Fruit fly (Drosophila melanogaster) whole organism, embryonic: ENCODE data around the gene Tom.
A peak's percentile ranks its signal among the peaks of the same experiment; 100 is the strongest.

ENCODE experiments used
- Atf3 ChIP-seq: fragments of 200-800 bp; sonication (Bioruptor generic); optimal IDR thresholded peaks from 3 replicates; lab custom pipeline; 2016; ENCODE audit warnings: missing biosample characterization, missing genetic modification characterization
- CG10267 ChIP-seq: fragments of 200-800 bp; sonication (Bioruptor generic); optimal IDR thresholded peaks from 2 replicates; lab custom pipeline; 2018; ENCODE audit warnings: missing biosample characterization, mild to moderate bottlenecking, missing genetic modification characterization, moderate library complexity
- CG11093 ChIP-seq: fragments of 200-800 bp; sonication (Bioruptor generic); IDR thresholded peaks from 3 replicates; pipeline ENCODE4 v1.3.6; 2022; ENCODE audit warnings: missing biosample characterization, missing genetic modification characterization
- CG11504 ChIP-seq: fragments of 200-800 bp; sonication (Bioruptor generic); optimal IDR thresholded peaks from 3 replicates; lab custom pipeline; 2019; ENCODE audit warnings: missing biosample characterization, mild to moderate bottlenecking, missing genetic modification characterization, moderate library complexity
- CG12236 ChIP-seq: fragments of 200-800 bp; sonication (Bioruptor generic); optimal IDR thresholded peaks from 2 replicates; lab custom pipeline; 2016; ENCODE audit warnings: missing biosample characterization, missing genetic modification characterization
- CG12299 ChIP-seq: fragments of 200-800 bp; sonication (Bioruptor generic); optimal IDR thresholded peaks from 2 replicates; lab custom pipeline; 2018; ENCODE audit warnings: missing biosample characterization, mild to moderate bottlenecking, missing genetic modification characterization
- CG12744 ChIP-seq: fragments of 200-800 bp; sonication (Bioruptor generic); optimal IDR thresholded peaks from 2 replicates; lab custom pipeline; 2016; ENCODE audit warnings: missing biosample characterization, missing genetic modification characterization
- CG30020 ChIP-seq: fragments of 200-800 bp; optimal IDR thresholded peaks from 2 replicates; lab custom pipeline; 2019; ENCODE audit warnings: missing biosample characterization, mild to moderate bottlenecking, missing genetic modification characterization, moderate library complexity
- CG32767 ChIP-seq: fragments of 200-800 bp; sonication (Bioruptor generic); IDR thresholded peaks from 2 replicates; pipeline ENCODE4 v1.3.6; 2022; ENCODE audit warnings: missing biosample characterization, missing genetic modification characterization
- CG3726 ChIP-seq: fragments of 200-800 bp; sonication (Bioruptor generic); IDR thresholded peaks from 3 replicates; pipeline ENCODE4, ENCODE4 v1.3.6; 2022; ENCODE audit warnings: missing biosample characterization, missing genetic modification characterization
- CG4707 ChIP-seq: fragments of 200-800 bp; sonication (Bioruptor generic); optimal IDR thresholded peaks from 2 replicates; lab custom pipeline; 2018; ENCODE audit warnings: missing biosample characterization, mild to moderate bottlenecking, missing genetic modification characterization, moderate library complexity
- CG4730 ChIP-seq: fragments of 200-800 bp; sonication (Bioruptor generic); IDR thresholded peaks from 2 replicates; pipeline ENCODE4 v1.3.6; 2022; ENCODE audit warnings: missing biosample characterization, missing genetic modification characterization
- CG9215 ChIP-seq: fragments of 200-800 bp; sonication (Bioruptor generic); IDR thresholded peaks from 2 replicates; pipeline ENCODE4 v1.3.6; 2022; ENCODE audit warnings: missing biosample characterization, missing genetic modification characterization
- D19B ChIP-seq: fragments of 200-800 bp; sonication (Bioruptor generic); optimal IDR thresholded peaks from 2 replicates; lab custom pipeline; 2017; ENCODE audit warnings: missing biosample characterization, mild to moderate bottlenecking, missing genetic modification characterization
- Deaf1 ChIP-seq: fragments of 200-800 bp; optimal IDR thresholded peaks from 3 replicates; lab custom pipeline; 2019; ENCODE audit warnings: missing biosample characterization, mild to moderate bottlenecking, missing genetic modification characterization, moderate library complexity
- Dfd ChIP-seq, 2 experiments: fragments of >200 bp; optimal IDR thresholded peaks; 2 replicates each; lab custom pipeline; 2017; ENCODE audit warnings: missing biosample characterization in 2 of 2, missing genetic modification characterization in 2 of 2
- Fer1 ChIP-seq: fragments of 200-800 bp; sonication (Bioruptor generic); optimal IDR thresholded peaks from 2 replicates; lab custom pipeline; 2017; ENCODE audit warnings: missing biosample characterization, mild to moderate bottlenecking, missing genetic modification characterization
- HLHmδ ChIP-seq: fragments of 200-800 bp; sonication (Bioruptor generic); optimal IDR thresholded peaks from 2 replicates; lab custom pipeline; 2018; ENCODE audit warnings: missing biosample characterization, mild to moderate bottlenecking, missing genetic modification characterization, moderate library complexity
- HmgZ ChIP-seq: fragments of 200-800 bp; sonication (Bioruptor generic); optimal IDR thresholded peaks from 2 replicates; lab custom pipeline; 2018; ENCODE audit warnings: missing biosample characterization, mild to moderate bottlenecking, missing genetic modification characterization
- Hr3 ChIP-seq: fragments of 200-800 bp; sonication (Bioruptor generic); optimal IDR thresholded peaks from 3 replicates; lab custom pipeline; 2016; ENCODE audit warnings: missing biosample characterization, missing genetic modification characterization
- Lhr ChIP-seq: fragments of 200-800 bp; sonication (Bioruptor generic); optimal IDR thresholded peaks from 3 replicates; lab custom pipeline; 2017; ENCODE audit warnings: mild to moderate bottlenecking, missing biosample characterization, missing genetic modification reagents, missing genetic modification characterization
- NC2α ChIP-seq: fragments of 200-800 bp; sonication (Bioruptor generic); optimal IDR thresholded peaks from 2 replicates; lab custom pipeline; 2016; ENCODE audit warnings: missing biosample characterization, missing genetic modification characterization
- PHDP ChIP-seq: fragments of 200-800 bp; sonication (Bioruptor generic); optimal IDR thresholded peaks from 3 replicates; lab custom pipeline; 2018; ENCODE audit warnings: missing biosample characterization, mild to moderate bottlenecking, missing genetic modification characterization, moderate library complexity
- Pdp1 ChIP-seq, 2 experiments: fragments of 200-800 bp; sonication (Bioruptor generic); optimal IDR thresholded peaks; 3 replicates each; lab custom pipeline; 2016; ENCODE audit warnings: missing biosample characterization in 2 of 2, missing genetic modification characterization in 2 of 2, mild to moderate bottlenecking in 1 of 2, moderate library complexity in 1 of 2
- Scr ChIP-seq: fragments of 200-800 bp; sonication (Bioruptor generic); IDR thresholded peaks from 2 replicates; pipeline ENCODE4 v1.3.6; 2022; ENCODE audit warnings: missing biosample characterization, missing genetic modification characterization; ENCODE audit not compliant: partially characterized antibody
- Spps ChIP-seq: fragments of 200-800 bp; sonication (Bioruptor generic); optimal IDR thresholded peaks from 2 replicates; lab custom pipeline; 2018; ENCODE audit warnings: missing biosample characterization, mild to moderate bottlenecking, missing genetic modification characterization
- ato ChIP-seq: fragments of 200-800 bp; sonication (Bioruptor generic); IDR thresholded peaks from 2 replicates; pipeline ENCODE4 v1.3.6; 2022; ENCODE audit warnings: missing biosample characterization, missing genetic modification characterization; ENCODE audit not compliant: partially characterized antibody
- az2 ChIP-seq: fragments of 200-800 bp; sonication (Bioruptor generic); optimal IDR thresholded peaks from 3 replicates; lab custom pipeline; 2016; ENCODE audit warnings: missing biosample characterization, missing genetic modification characterization
- chn ChIP-seq: fragments of 200-800 bp; sonication (Bioruptor generic); optimal IDR thresholded peaks from 2 replicates; lab custom pipeline; 2016; ENCODE audit warnings: missing biosample characterization, missing genetic modification characterization
- croc ChIP-seq: fragments of 200-800 bp; sonication (Bioruptor generic); conservative IDR thresholded peaks from 3 replicates; pipeline ENCODE4 v1.3.6; 2022; ENCODE audit warnings: missing biosample characterization, missing genetic modification characterization
- crp ChIP-seq, 2 experiments: fragments of 200-800 bp; sonication (Bioruptor generic); optimal IDR thresholded peaks; 2 replicates in 1 of 2; 3 replicates in 1 of 2; lab custom pipeline; 2017; ENCODE audit warnings: missing biosample characterization in 2 of 2, missing genetic modification characterization in 2 of 2, mild to moderate bottlenecking in 1 of 2, moderate library complexity in 1 of 2
- dan ChIP-seq: fragments of 200-800 bp; sonication (Bioruptor generic); IDR thresholded peaks from 2 replicates; pipeline ENCODE4 v1.3.6; 2022; ENCODE audit warnings: missing biosample characterization, missing genetic modification characterization
- dmrt99B ChIP-seq: fragments of 200-800 bp; sonication (Bioruptor generic); optimal IDR thresholded peaks from 2 replicates; lab custom pipeline; 2018; ENCODE audit warnings: missing biosample characterization, mild to moderate bottlenecking, missing genetic modification characterization, moderate library complexity
- gem ChIP-seq: fragments of 200-800 bp; sonication (Bioruptor generic); optimal IDR thresholded peaks from 2 replicates; lab custom pipeline; 2019; ENCODE audit warnings: missing biosample characterization, mild to moderate bottlenecking, missing genetic modification characterization, moderate library complexity
- h ChIP-seq: fragments of >200 bp; optimal IDR thresholded peaks from 2 replicates; lab custom pipeline; 2017
- jigr1 ChIP-seq: fragments of 200-800 bp; sonication (Bioruptor generic); IDR thresholded peaks from 3 replicates; pipeline ENCODE4 v1.3.6; 2022; ENCODE audit warnings: missing biosample characterization, missing genetic modification characterization
- knrl ChIP-seq: fragments of 200-800 bp; sonication (Bioruptor generic); IDR thresholded peaks from 3 replicates; pipeline ENCODE4 v1.3.6; 2022; ENCODE audit warnings: missing biosample characterization, missing genetic modification characterization; ENCODE audit not compliant: partially characterized antibody
- lab ChIP-seq: fragments of 200-800 bp; sonication (Bioruptor generic); optimal IDR thresholded peaks from 3 replicates; lab custom pipeline; 2017; ENCODE audit warnings: missing biosample characterization, missing genetic modification characterization, mild to moderate bottlenecking, moderate library complexity, missing genetic modification reagents
- lola ChIP-seq, 3 experiments: fragments of >200 bp in 2 of 3; fragments of 200-800 bp in 1 of 3; sonication (Bioruptor generic) in 1 of 3; optimal IDR thresholded peaks; 2 replicates each; lab custom pipeline; 2017 to 2019; ENCODE audit warnings: missing biosample characterization in 3 of 3, missing genetic modification characterization in 3 of 3, mild to moderate bottlenecking in 1 of 3, moderate library complexity in 1 of 3
- lov ChIP-seq, 2 experiments: fragments of 200-800 bp in 1 of 2; fragments of >200 bp in 1 of 2; sonication (Bioruptor generic) in 1 of 2; IDR thresholded peaks in 1 of 2; optimal IDR thresholded peaks in 1 of 2; 2 replicates in 1 of 2; 3 replicates in 1 of 2; pipeline versions ENCODE4 v1.3.6 to Lab custom; 2017 to 2022; ENCODE audit warnings: missing biosample characterization in 1 of 2, missing genetic modification characterization in 1 of 2
- nerfin-1 ChIP-seq: fragments of 200-800 bp; sonication (Bioruptor generic); optimal IDR thresholded peaks from 3 replicates; lab custom pipeline; 2019; ENCODE audit warnings: missing biosample characterization, mild to moderate bottlenecking, missing genetic modification characterization, moderate library complexity
- org-1 ChIP-seq: fragments of 200-800 bp; sonication (Bioruptor generic); optimal IDR thresholded peaks from 2 replicates; lab custom pipeline; 2017; ENCODE audit warnings: missing biosample characterization, missing genetic modification characterization
- phol ChIP-seq: fragments of 200-800 bp; sonication (Bioruptor generic); optimal IDR thresholded peaks from 3 replicates; lab custom pipeline; 2018; ENCODE audit warnings: missing biosample characterization, mild to moderate bottlenecking, missing genetic modification characterization, moderate library complexity
- pros ChIP-seq: fragments of 200-800 bp; sonication (Bioruptor generic); optimal IDR thresholded peaks from 3 replicates; lab custom pipeline; 2019; ENCODE audit warnings: missing biosample characterization, mild to moderate bottlenecking, missing genetic modification characterization, moderate library complexity
- psq ChIP-seq: fragments of 200-800 bp; sonication (Bioruptor generic); optimal IDR thresholded peaks from 2 replicates; lab custom pipeline; 2017; ENCODE audit warnings: missing biosample characterization, missing genetic modification characterization
- rib ChIP-seq: fragments of 200-800 bp; sonication (Bioruptor generic); IDR thresholded peaks from 2 replicates; pipeline ENCODE4 v1.3.6; 2022; ENCODE audit warnings: missing biosample characterization, missing genetic modification characterization
- shn ChIP-seq: fragments of 200-800 bp; sonication (Bioruptor generic); optimal IDR thresholded peaks from 3 replicates; lab custom pipeline; 2016; ENCODE audit warnings: missing biosample characterization, missing genetic modification characterization
- sug ChIP-seq: fragments of 200-800 bp; optimal IDR thresholded peaks from 2 replicates; lab custom pipeline; 2019; ENCODE audit warnings: missing biosample characterization, mild to moderate bottlenecking, missing genetic modification characterization, moderate library complexity
- tap ChIP-seq: fragments of 200-800 bp; optimal IDR thresholded peaks from 3 replicates; lab custom pipeline; 2019; ENCODE audit warnings: missing biosample characterization, mild to moderate bottlenecking, missing genetic modification characterization, moderate library complexity
- tna ChIP-seq: fragments of 200-800 bp; sonication (Bioruptor generic); IDR thresholded peaks from 2 replicates; pipeline ENCODE4 v1.3.6; 2022; ENCODE audit warnings: missing biosample characterization, missing genetic modification characterization; ENCODE audit not compliant: partially characterized antibody
- zfh2 ChIP-seq: fragments of 200-800 bp; sonication (Bioruptor generic); optimal IDR thresholded peaks from 2 replicates; lab custom pipeline; 2016; ENCODE audit warnings: missing biosample characterization, missing genetic modification characterization

The Tom gene

dm6 chr3L:15006825-15007224, 37.7 kb downstream of the Tom start (continued):
- TF ChIP-seq phol (tag; lab: Kevin White, UChicago), result peak; percentile 15
- TF ChIP-seq rib (GFP tag; lab: Robert Waterston, UW), result no peak
- TF ChIP-seq Pdp1 (GFP tag; optimal IDR thresholded peaks at IDR 0.05; lab: Kevin White, UChicago), result peak in 1 of 2 experiments; percentile 11
- no peak for TF ChIP-seq sug (tag; lab: Kevin White, UChicago)
- no peak for TF ChIP-seq PHDP (tag; lab: Kevin White, UChicago)
- no peak for TF ChIP-seq Scr (GFP tag; lab: Robert Waterston, UW)
- no peak for TF ChIP-seq h (lab: Kevin White, UChicago)
- TF ChIP-seq nerfin-1 (tag; lab: Kevin White, UChicago), result no peak
- no peak for TF ChIP-seq Atf3 (GFP tag; lab: Kevin White, UChicago)
- no peak for TF ChIP-seq knrl (GFP tag; lab: Robert Waterston, UW)
- no peak for TF ChIP-seq CG3726
- TF ChIP-seq Spps (tag; lab: Kevin White, UChicago), result no peak
- TF ChIP-seq croc, result no peak; the same call in 2 of the 3 replicates
- TF ChIP-seq Fer1 (GFP tag; lab: Kevin White, UChicago), result no peak
- TF ChIP-seq shn (GFP tag; lab: Kevin White, UChicago), result no peak
- no peak for TF ChIP-seq CG4730 (GFP tag; lab: Robert Waterston, UW)
- no peak for TF ChIP-seq az2 (GFP tag; lab: Kevin White, UChicago)
- TF ChIP-seq lab, result no peak
- TF ChIP-seq D19B (GFP tag; lab: Kevin White, UChicago), result no peak
- TF ChIP-seq Hr3 (GFP tag; lab: Kevin White, UChicago), result no peak
- peak; percentile 18 for TF ChIP-seq dmrt99B (tag; lab: Kevin White, UChicago)
- TF ChIP-seq tna (GFP tag; lab: Robert Waterston, UW), result no peak
- no peak for TF ChIP-seq CG12236 (GFP tag; lab: Kevin White, UChicago)
- TF ChIP-seq lola (GFP tag; optimal IDR thresholded peaks at IDR 0.05; lab: Kevin White, UChicago), result no peak
- TF ChIP-seq NC2α (GFP tag; lab: Kevin White, UChicago), result no peak
- no peak for TF ChIP-seq psq (GFP tag; lab: Kevin White, UChicago)
- no peak for TF ChIP-seq crp (GFP tag; optimal IDR thresholded peaks at IDR 0.05; lab: Kevin White, UChicago)
- TF ChIP-seq dan (GFP tag; lab: Robert Waterston, UW), result no peak
- TF ChIP-seq HLHmδ (GFP tag; lab: Kevin White, UChicago), result no peak
- TF ChIP-seq Deaf1 (tag; lab: Kevin White, UChicago), result no peak
- TF ChIP-seq org-1 (GFP tag; lab: Kevin White, UChicago), result no peak
- no peak for TF ChIP-seq chn (GFP tag; lab: Kevin White, UChicago)
- TF ChIP-seq CG10267 (tag; lab: Kevin White, UChicago), result no peak
- no peak for TF ChIP-seq CG12299
- TF ChIP-seq CG11093, result no peak
- no peak for TF ChIP-seq HmgZ (tag; lab: Kevin White, UChicago)
- TF ChIP-seq CG32767 (GFP tag; lab: Robert Waterston, UW), result no peak
- no peak for TF ChIP-seq CG4707 (GFP tag; lab: Kevin White, UChicago)
- no peak for TF ChIP-seq CG30020 (tag; lab: Kevin White, UChicago)
- no peak for TF ChIP-seq ato
- no peak for TF ChIP-seq zfh2 (GFP tag; lab: Kevin White, UChicago)
- TF ChIP-seq gem (tag; lab: Kevin White, UChicago), result peak; percentile 65
- no peak for TF ChIP-seq tap (tag; lab: Kevin White, UChicago)
- TF ChIP-seq CG12744 (GFP tag; lab: Kevin White, UChicago), result no peak
- no peak for TF ChIP-seq lov (optimal IDR thresholded peaks at IDR 0.05; lab: Kevin White, UChicago)
- no peak for TF ChIP-seq lov (GFP tag; IDR thresholded peaks at IDR 0.05; lab: Robert Waterston, UW)
- TF ChIP-seq Lhr, result no peak
- no peak for TF ChIP-seq pros (GFP tag; lab: Kevin White, UChicago)
- TF ChIP-seq CG9215 (GFP tag; lab: Robert Waterston, UW), result no peak
- TF ChIP-seq CG11504 (tag; lab: Kevin White, UChicago), result peak; percentile 35
- no peak for TF ChIP-seq jigr1 (GFP tag; lab: Robert Waterston, UW)
- no peak for TF ChIP-seq Dfd (GFP tag; optimal IDR thresholded peaks at IDR 0.05; lab: Kevin White, UChicago)
